Worm (Caenorhabditis elegans) whole organism, L3 larva: ENCODE measurements around the gene K09H11.11.
"Not testable (repeated sequence)": the region's sequence is repeated elsewhere in the genome, so short reads cannot be mapped to it uniquely, and the experiment has no call there.

Experiments
- R02D3.7 ChIP-seq: fragments of 150-350 bp; optimal IDR thresholded peaks from 2 replicates; lab custom pipeline; 2014; ENCODE audit warnings: missing biosample characterization, missing genetic modification characterization
- ZK546.5 ChIP-seq: sonication (generic microtip); optimal IDR thresholded peaks from 2 replicates; lab custom pipeline; 2017; ENCODE audit warnings: missing biosample characterization, missing genetic modification characterization
- aly-2 ChIP-seq: fragments of 150-350 bp; optimal IDR thresholded peaks from 2 replicates; lab custom pipeline; 2014; ENCODE audit warnings: missing biosample characterization, missing genetic modification characterization
- ceh-16 ChIP-seq: sonication (generic microtip); optimal IDR thresholded peaks from 2 replicates; lab custom pipeline; 2017; ENCODE audit warnings: missing biosample characterization, missing genetic modification characterization
- ceh-28 ChIP-seq: fragments of 150-350 bp; optimal IDR thresholded peaks from 2 replicates; lab custom pipeline; 2014; ENCODE audit warnings: missing biosample characterization, missing genetic modification reagents, missing genetic modification characterization
- ceh-82 ChIP-seq: fragments of 150-350 bp; optimal IDR thresholded peaks from 2 replicates; lab custom pipeline; 2014; ENCODE audit warnings: missing biosample characterization, missing genetic modification characterization
- ceh-9 ChIP-seq: sonication (generic microtip); optimal IDR thresholded peaks from 2 replicates; lab custom pipeline; 2018; ENCODE audit warnings: missing biosample characterization, missing genetic modification characterization
- daf-12 ChIP-seq: fragments of 150-350 bp; optimal IDR thresholded peaks from 2 replicates; lab custom pipeline; 2014; ENCODE audit warnings: missing biosample characterization, missing genetic modification reagents, missing genetic modification characterization
- egl-5 ChIP-seq: fragments of 150-350 bp; optimal IDR thresholded peaks from 2 replicates; lab custom pipeline; 2017; ENCODE audit warnings: missing biosample characterization, missing genetic modification reagents, missing genetic modification characterization, inconsistent platforms
- elt-1 ChIP-seq: fragments of 150-350 bp; optimal IDR thresholded peaks from 2 replicates; lab custom pipeline; 2014; ENCODE audit warnings: missing biosample characterization, missing genetic modification characterization
- elt-2 ChIP-seq: sonication (generic microtip); optimal IDR thresholded peaks from 2 replicates; lab custom pipeline; 2016; ENCODE audit warnings: missing genetic modification reagents, mild to moderate bottlenecking, missing genetic modification characterization, missing compliant biosample characterization
- elt-3 ChIP-seq, 3 experiments: fragments of 150-350 bp in 1 of 3; sonication (generic microtip) in 2 of 3; optimal IDR thresholded peaks; 2 replicates in 2 of 3; 4 replicates in 1 of 3; lab custom pipeline; 2014 to 2017; ENCODE audit warnings: missing biosample characterization in 3 of 3, missing genetic modification characterization in 3 of 3
- fkh-10 ChIP-seq: sonication (generic microtip); optimal IDR thresholded peaks from 2 replicates; lab custom pipeline; 2017; ENCODE audit warnings: missing biosample characterization, missing genetic modification reagents, missing genetic modification characterization
- fkh-2 ChIP-seq: fragments of 150-350 bp; optimal IDR thresholded peaks from 2 replicates; lab custom pipeline; 2014; ENCODE audit warnings: missing biosample characterization, missing genetic modification reagents, missing genetic modification characterization
- fos-1 ChIP-seq: fragments of 150-350 bp; optimal IDR thresholded peaks from 2 replicates; lab custom pipeline; 2014; ENCODE audit warnings: missing biosample characterization, missing genetic modification characterization
- hmg-11 ChIP-seq: sonication (generic microtip); optimal IDR thresholded peaks from 2 replicates; lab custom pipeline; 2016; ENCODE audit warnings: missing genetic modification characterization, missing compliant biosample characterization
- jun-1 ChIP-seq: fragments of 150-350 bp; optimal IDR thresholded peaks from 2 replicates; lab custom pipeline; 2014; ENCODE audit warnings: missing biosample characterization, missing genetic modification reagents, missing genetic modification characterization
- lsy-12 ChIP-seq: sonication (generic microtip); optimal IDR thresholded peaks from 2 replicates; lab custom pipeline; 2016; ENCODE audit warnings: mild to moderate bottlenecking, missing genetic modification characterization, missing compliant biosample characterization
- mdl-1 ChIP-seq: fragments of 150-350 bp; optimal IDR thresholded peaks from 2 replicates; lab custom pipeline; 2014; ENCODE audit warnings: missing biosample characterization, missing genetic modification characterization
- mml-1 ChIP-seq: fragments of 150-350 bp; sonication (generic microtip); optimal IDR thresholded peaks from 3 replicates; lab custom pipeline; 2014; ENCODE audit warnings: missing biosample characterization, missing genetic modification characterization
- nfya-1 ChIP-seq: sonication (generic microtip); optimal IDR thresholded peaks from 2 replicates; lab custom pipeline; 2017; ENCODE audit warnings: missing genetic modification characterization, mild to moderate bottlenecking, missing compliant biosample characterization, antibody characterized with exemption, moderate library complexity; ENCODE audit not compliant: insufficient read depth
- nhr-11 ChIP-seq: fragments of 150-350 bp; optimal IDR thresholded peaks from 2 replicates; lab custom pipeline; 2014; ENCODE audit warnings: missing biosample characterization, missing genetic modification characterization
- nhr-12 ChIP-seq: fragments of 150-350 bp; optimal IDR thresholded peaks from 2 replicates; lab custom pipeline; 2014; ENCODE audit warnings: missing biosample characterization, missing genetic modification characterization
- nhr-23 ChIP-seq: fragments of 150-350 bp; optimal IDR thresholded peaks from 2 replicates; lab custom pipeline; 2014; ENCODE audit warnings: missing biosample characterization, missing genetic modification reagents, missing genetic modification characterization
- nhr-25 ChIP-seq: sonication (generic microtip); optimal IDR thresholded peaks from 2 replicates; lab custom pipeline; 2017; ENCODE audit warnings: missing biosample characterization, missing genetic modification characterization
- nhr-28 ChIP-seq: fragments of 150-350 bp; optimal IDR thresholded peaks from 2 replicates; lab custom pipeline; 2014; ENCODE audit warnings: missing biosample characterization, missing genetic modification characterization
- nhr-43 ChIP-seq: sonication (generic microtip); optimal IDR thresholded peaks from 2 replicates; lab custom pipeline; 2016; ENCODE audit warnings: mild to moderate bottlenecking, missing genetic modification characterization, missing compliant biosample characterization; ENCODE audit not compliant: poor library complexity, severe bottlenecking
- nhr-76 ChIP-seq: fragments of 150-350 bp; sonication (generic microtip); optimal IDR thresholded peaks from 5 replicates; lab custom pipeline; 2014; ENCODE audit warnings: missing biosample characterization, missing genetic modification characterization
- nhr-77 ChIP-seq: fragments of 150-350 bp; optimal IDR thresholded peaks from 2 replicates; lab custom pipeline; 2014; ENCODE audit warnings: missing biosample characterization, missing genetic modification characterization
- pha-4 ChIP-seq: fragments of 150-350 bp; optimal IDR thresholded peaks from 2 replicates; lab custom pipeline; 2014; ENCODE audit warnings: missing biosample characterization, missing genetic modification reagents, missing genetic modification characterization
- pqm-1 ChIP-seq: fragments of 150-350 bp; optimal IDR thresholded peaks from 2 replicates; lab custom pipeline; 2017; ENCODE audit warnings: missing biosample characterization, missing genetic modification characterization, inconsistent platforms
- sea-2 ChIP-seq: fragments of 150-350 bp; sonication (generic microtip); optimal IDR thresholded peaks from 4 replicates; lab custom pipeline; 2014; ENCODE audit warnings: missing biosample characterization, missing genetic modification reagents, missing genetic modification characterization
- skn-1 ChIP-seq: fragments of 150-350 bp; optimal IDR thresholded peaks from 2 replicates; lab custom pipeline; 2014; ENCODE audit warnings: missing biosample characterization, missing genetic modification characterization
- snpc-4 ChIP-seq: fragments of 150-350 bp; optimal IDR thresholded peaks from 2 replicates; lab custom pipeline; 2014; ENCODE audit warnings: missing biosample characterization, missing genetic modification characterization
- tbx-2 ChIP-seq: sonication (generic microtip); optimal IDR thresholded peaks from 2 replicates; lab custom pipeline; 2016; ENCODE audit warnings: mild to moderate bottlenecking, missing genetic modification characterization, missing compliant biosample characterization
- unc-39 ChIP-seq: sonication (generic microtip); optimal IDR thresholded peaks from 4 replicates; lab custom pipeline; 2017; ENCODE audit warnings: missing biosample characterization, missing genetic modification characterization
- unc-62 ChIP-seq: fragments of 150-350 bp; sonication (generic microtip); optimal IDR thresholded peaks from 4 replicates; lab custom pipeline; 2014; ENCODE audit warnings: missing biosample characterization, missing genetic modification reagents, missing genetic modification characterization
- zag-1 ChIP-seq: fragments of 150-350 bp; optimal IDR thresholded peaks from 2 replicates; lab custom pipeline; 2014; ENCODE audit warnings: missing biosample characterization, missing genetic modification characterization
- ztf-11 ChIP-seq: fragments of 150-350 bp; optimal IDR thresholded peaks from 2 replicates; lab custom pipeline; 2014; ENCODE audit warnings: missing biosample characterization, missing genetic modification characterization
- ztf-4 ChIP-seq: fragments of 150-350 bp; optimal IDR thresholded peaks from 2 replicates; lab custom pipeline; 2014; ENCODE audit warnings: missing biosample characterization, missing genetic modification characterization

Gene K09H11.11

DNA sequence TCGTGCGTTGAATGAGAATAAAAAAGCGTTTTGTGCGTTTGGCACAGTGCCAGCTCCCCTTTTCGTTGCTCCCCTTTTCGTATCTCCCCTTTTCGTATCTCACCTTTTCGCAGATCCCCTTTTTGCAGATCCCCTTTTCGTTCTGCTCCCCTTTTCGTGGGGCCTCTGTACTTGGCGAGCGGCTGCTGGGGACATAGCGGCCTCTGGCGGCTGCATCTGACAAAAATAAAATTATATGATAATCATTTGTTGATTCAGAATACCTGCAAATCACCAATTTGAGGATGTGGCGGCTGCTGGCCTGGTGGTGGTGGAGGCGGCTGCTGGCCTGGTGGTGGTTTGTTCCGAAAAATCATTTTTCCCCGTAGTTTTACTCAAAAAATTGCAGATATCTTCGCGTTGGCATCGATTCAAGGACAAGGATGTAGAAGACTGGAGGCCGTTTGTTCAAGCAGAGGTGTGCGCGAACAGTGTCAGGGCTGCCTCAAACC lies at the start of gene K09H11.11:
TSS of gene K09H11.11 (minus strand) at position 51 of the 491 bp plus-strand sequence.
- TF ChIP-seq elt-1 (tag; lab: Kevin White, UChicago); elt-3 (tag; optimal IDR thresholded peaks at IDR 0.05; lab: Kevin White, UChicago); ZK546.5 (tag; lab: Kevin White, UChicago): not testable (repeated sequence)

- TF ChIP-seq egl-5 (tag; lab: Kevin White, UChicago) (no peak), tbx-2 (no peak), nhr-25 (no peak), ceh-28 (tag; lab: Kevin White, UChicago) (no peak), jun-1 (tag; lab: Kevin White, UChicago) (no peak), mml-1 (no peak), unc-62 (GFP tag; lab: Kevin White, UChicago) (no peak), daf-12 (tag; lab: Kevin White, UChicago) (no peak), ceh-16 (no peak), nhr-12 (tag; lab: Kevin White, UChicago) (no peak), pha-4 (no peak), ZK546.5 (tag; lab: Kevin White, UChicago) (no peak), nfya-1 (no peak), nhr-23 (tag; lab: Kevin White, UChicago) (no peak), nhr-76 (tag; lab: Kevin White, UChicago) (no peak), elt-3 (tag; optimal IDR thresholded peaks at IDR 0.05; lab: Kevin White, UChicago) (no peak)
Measured at ce11 chrV:5799373-5799772, 44.3 kb upstream of the K09H11.11 start, which contains the start of gene cyn-17. TSS of gene cyn-17 (plus strand) at chrV:5799673.

ce11 chrV:5798132-5798531 lies 43.1 kb upstream of the K09H11.11 start, which contains the start of gene nstp-3:
TSS of gene nstp-3 (minus strand) at chrV:5798232.
- no peak for TF ChIP-seq zag-1 (tag; lab: Kevin White, UChicago)
- no peak for TF ChIP-seq snpc-4 (tag; lab: Kevin White, UChicago)
- no peak for TF ChIP-seq R02D3.7 (tag; lab: Kevin White, UChicago)

ce11 chrV:5792031-5792430 lies 37.0 kb upstream of the K09H11.11 start, which contains the start of gene ZC250.2:
TSS of gene ZC250.2 (plus strand) at chrV:5792331.
- TF ChIP-seq ceh-28 (tag; lab: Kevin White, UChicago) (no peak), nhr-11 (tag; lab: Kevin White, UChicago) (no peak), tbx-2 (no peak), pqm-1 (no peak)
- TF ChIP-seq, all 47 proteins: peak for 0

DNA sequence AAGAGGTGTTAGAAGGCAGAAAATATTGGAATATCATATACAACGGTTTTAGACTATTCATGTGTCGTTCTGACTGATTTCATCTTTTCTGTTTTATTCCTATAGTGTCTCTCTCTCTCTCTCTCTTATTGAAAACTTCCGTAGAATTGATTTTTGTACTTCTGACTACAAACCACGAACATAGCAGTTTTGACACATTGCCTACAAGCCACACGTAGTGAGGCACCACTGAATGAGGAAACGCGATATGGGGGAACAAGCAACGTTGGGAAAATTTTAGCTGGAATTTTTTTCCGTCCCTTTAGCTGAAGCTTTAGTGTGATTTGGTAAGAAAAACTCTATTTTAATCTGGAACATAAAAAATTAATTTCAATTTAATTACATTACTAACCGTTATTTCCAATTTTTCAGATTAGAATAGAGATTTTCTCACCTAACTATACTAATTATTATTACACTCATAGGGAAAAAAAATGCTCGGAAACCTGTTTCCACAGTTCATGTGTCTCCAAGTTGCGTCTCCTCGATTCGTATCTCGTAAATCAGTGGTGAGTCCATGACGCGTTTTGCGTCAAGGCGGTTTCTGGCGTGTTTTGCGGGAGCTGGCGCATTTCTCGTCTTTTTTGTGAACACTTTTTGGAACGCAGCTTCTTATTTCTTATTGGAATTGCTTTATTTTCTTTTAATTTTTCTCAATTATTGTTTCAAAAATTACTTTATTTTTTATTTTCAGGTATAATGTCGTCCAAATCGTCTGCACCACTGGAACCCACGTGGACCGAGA lies 35.6 kb upstream of the K09H11.11 start, which contains the start of the genes nhr-142 and F44E7.9:
TSS of gene nhr-142 (minus strand) at position 57 of the 784 bp plus-strand sequence.
TSS of gene F44E7.9 (plus strand) at position 734 of the 784 bp plus-strand sequence.
- TF ChIP-seq ceh-9 (no peak), nhr-77 (peak; percentile 41), nhr-76 (tag; lab: Kevin White, UChicago) (peak; percentile 24), fkh-2 (tag; lab: Kevin White, UChicago) (no peak), skn-1 (peak; percentile 45), unc-62 (GFP tag; lab: Kevin White, UChicago) (no peak), ztf-4 (tag; lab: Kevin White, UChicago) (no peak), nhr-12 (tag; lab: Kevin White, UChicago) (no peak), unc-39 (tag; lab: Kevin White, UChicago) (no peak), elt-3 (tag; optimal IDR thresholded peaks at IDR 0.05; lab: Kevin White, UChicago) (no peak), mdl-1 (no peak), ZK546.5 (tag; lab: Kevin White, UChicago) (no peak), mml-1 (no peak), fkh-10 (GFP tag; lab: Kevin White, UChicago) (peak; percentile 6), ceh-16 (no peak), jun-1 (tag; lab: Kevin White, UChicago) (peak; percentile 35), hmg-11 (peak; percentile 71), elt-2 (tag; lab: Kevin White, UChicago) (peak; percentile 72), nfya-1 (peak; percentile 72), ceh-82 (tag; lab: Kevin White, UChicago) (peak; percentile 59), nhr-28 (no peak), zag-1 (tag; lab: Kevin White, UChicago) (no peak), lsy-12 (tag; lab: Kevin White, UChicago) (peak; percentile 81), ztf-11 (no peak), elt-1 (tag; lab: Kevin White, UChicago) (no peak), daf-12 (tag; lab: Kevin White, UChicago) (no peak), sea-2 (GFP tag; lab: Kevin White, UChicago) (no peak), fos-1 (no peak), snpc-4 (tag; lab: Kevin White, UChicago) (peak; percentile 72), nhr-43 (peak; percentile 78), aly-2 (tag; lab: Kevin White, UChicago) (no peak), nhr-11 (tag; lab: Kevin White, UChicago) (peak; percentile 60), tbx-2 (peak; percentile 71), nhr-23 (tag; lab: Kevin White, UChicago) (peak; percentile 81), R02D3.7 (tag; lab: Kevin White, UChicago) (peak; percentile 70)
